Worm (Caenorhabditis elegans) whole organism, late embryonic: ENCODE results near the gene mex-1.

ENCODE experiments used
- C08G9.2 ChIP-seq: sonication (generic microtip); optimal IDR thresholded peaks from 2 replicates; lab custom pipeline; 2016; ENCODE audit warnings: mild to moderate bottlenecking, missing genetic modification characterization, moderate library complexity, missing compliant biosample characterization
- C38D4.7 ChIP-seq: fragments of 200-800 bp; sonication (Bioruptor generic); optimal IDR thresholded peaks from 2 replicates; lab custom pipeline; 2018; ENCODE audit warnings: mild to moderate bottlenecking, missing genetic modification characterization, moderate library complexity, missing compliant biosample characterization
- K02D7.2 ChIP-seq: sonication (generic microtip); optimal IDR thresholded peaks from 2 replicates; lab custom pipeline; 2017; ENCODE audit warnings: mild to moderate bottlenecking, missing genetic modification characterization, missing compliant biosample characterization
- K09A11.1 ChIP-seq: sonication (generic microtip); optimal IDR thresholded peaks from 2 replicates; lab custom pipeline; 2017; ENCODE audit warnings: antibody characterized with exemption, mild to moderate bottlenecking, missing genetic modification characterization, missing compliant biosample characterization; ENCODE audit not compliant: insufficient read depth
- T23F11.4 ChIP-seq: fragments of 200-800 bp; sonication (Bioruptor generic); optimal IDR thresholded peaks from 2 replicates; lab custom pipeline; 2018; ENCODE audit warnings: mild to moderate bottlenecking, missing genetic modification characterization, missing compliant biosample characterization
- ceh-14 ChIP-seq: sonication (generic microtip); optimal IDR thresholded peaks from 2 replicates; lab custom pipeline; 2016; ENCODE audit warnings: missing genotype, missing genetic modification characterization, missing compliant biosample characterization
- ceh-18 ChIP-seq: sonication (generic microtip); optimal IDR thresholded peaks from 2 replicates; lab custom pipeline; 2016; ENCODE audit warnings: missing genetic modification characterization, missing compliant biosample characterization
- ceh-22 ChIP-seq: sonication (generic microtip); optimal IDR thresholded peaks from 2 replicates; lab custom pipeline; 2017; ENCODE audit warnings: missing biosample characterization, missing genetic modification characterization
- ceh-24 ChIP-seq: sonication (generic microtip); optimal IDR thresholded peaks from 2 replicates; lab custom pipeline; 2016; ENCODE audit warnings: mild to moderate bottlenecking, missing genetic modification characterization, missing compliant biosample characterization
- ceh-31 ChIP-seq: sonication (generic microtip); optimal IDR thresholded peaks from 2 replicates; lab custom pipeline; 2016; ENCODE audit warnings: missing genetic modification characterization, missing compliant biosample characterization
- ceh-45 ChIP-seq: fragments of 200-800 bp; sonication (Bioruptor generic); IDR thresholded peaks from 2 replicates; pipeline ENCODE4 v1.3.6; 2022; ENCODE audit warnings: missing genetic modification reagents, missing genetic modification characterization, missing compliant biosample characterization
- ceh-48 ChIP-seq: sonication (generic microtip); optimal IDR thresholded peaks from 2 replicates; lab custom pipeline; 2016; ENCODE audit warnings: missing genetic modification characterization, inconsistent platforms, missing compliant biosample characterization
- ceh-6 ChIP-seq: fragments of 200-800 bp; sonication (Bioruptor generic); optimal IDR thresholded peaks from 2 replicates; lab custom pipeline; 2018; ENCODE audit warnings: mild to moderate bottlenecking, missing genetic modification characterization, missing compliant biosample characterization
- ceh-9 ChIP-seq: sonication (generic microtip); optimal IDR thresholded peaks from 2 replicates; lab custom pipeline; 2016; ENCODE audit warnings: mild to moderate bottlenecking, missing genetic modification characterization, inconsistent platforms, missing compliant biosample characterization
- che-1 ChIP-seq: sonication (generic microtip); optimal IDR thresholded peaks from 2 replicates; lab custom pipeline; 2016; ENCODE audit warnings: mild to moderate bottlenecking, missing genetic modification characterization, missing compliant biosample characterization
- dve-1 ChIP-seq: sonication (generic microtip); optimal IDR thresholded peaks from 2 replicates; lab custom pipeline; 2017; ENCODE audit warnings: antibody characterized with exemption, mild to moderate bottlenecking, missing genetic modification characterization, missing compliant biosample characterization
- elt-4 ChIP-seq: sonication (generic microtip); optimal IDR thresholded peaks from 2 replicates; lab custom pipeline; 2016; ENCODE audit warnings: missing genetic modification characterization, missing compliant biosample characterization
- ets-4 ChIP-seq: sonication (generic microtip); optimal IDR thresholded peaks from 2 replicates; lab custom pipeline; 2016; ENCODE audit warnings: missing genetic modification characterization, missing compliant biosample characterization
- eyg-1 ChIP-seq: sonication (generic microtip); optimal IDR thresholded peaks from 2 replicates; lab custom pipeline; 2016; ENCODE audit warnings: missing genotype, missing genetic modification characterization, missing compliant biosample characterization
- fkh-10 ChIP-seq: fragments of 150-350 bp; optimal IDR thresholded peaks from 2 replicates; lab custom pipeline; 2014; ENCODE audit warnings: missing biosample characterization, missing genetic modification reagents, missing genetic modification characterization
- fkh-6 ChIP-seq: sonication (generic microtip); optimal IDR thresholded peaks from 2 replicates; lab custom pipeline; 2016; ENCODE audit warnings: missing genetic modification characterization, missing compliant biosample characterization
- gmeb-2 ChIP-seq: sonication (generic microtip); optimal IDR thresholded peaks from 2 replicates; lab custom pipeline; 2016; ENCODE audit warnings: missing genetic modification characterization, inconsistent platforms, missing compliant biosample characterization
- hlh-15 ChIP-seq: sonication (generic microtip); optimal IDR thresholded peaks from 2 replicates; lab custom pipeline; 2016; ENCODE audit warnings: missing genetic modification characterization, missing compliant biosample characterization
- hlh-30 ChIP-seq: sonication (generic microtip); optimal IDR thresholded peaks from 2 replicates; lab custom pipeline; 2017; ENCODE audit warnings: antibody characterized with exemption, missing genetic modification characterization, missing compliant biosample characterization; ENCODE audit not compliant: insufficient read depth
- madf-2 ChIP-seq: sonication (generic microtip); optimal IDR thresholded peaks from 2 replicates; lab custom pipeline; 2017; ENCODE audit warnings: missing genetic modification characterization, missing compliant biosample characterization
- nhr-11 ChIP-seq: fragments of 150-350 bp; optimal IDR thresholded peaks from 2 replicates; lab custom pipeline; 2014; ENCODE audit warnings: missing biosample characterization, missing genetic modification characterization
- nhr-232 ChIP-seq: sonication (generic microtip); optimal IDR thresholded peaks from 2 replicates; lab custom pipeline; 2016; ENCODE audit warnings: missing genetic modification characterization, missing compliant biosample characterization
- pat-9 ChIP-seq: fragments of 200-800 bp; sonication (Bioruptor generic); optimal IDR thresholded peaks from 2 replicates; lab custom pipeline; 2018; ENCODE audit warnings: mild to moderate bottlenecking, missing genetic modification characterization, moderate library complexity, missing compliant biosample characterization
- pax-1 ChIP-seq: fragments of 150-350 bp; optimal IDR thresholded peaks from 2 replicates; lab custom pipeline; 2014; ENCODE audit warnings: missing biosample characterization, missing genetic modification characterization
- pha-4 ChIP-seq: fragments of 150-350 bp; optimal IDR thresholded peaks from 2 replicates; lab custom pipeline; 2018; ENCODE audit warnings: missing biosample characterization, missing genetic modification reagents, missing genetic modification characterization
- pqm-1 ChIP-seq: sonication (generic microtip); optimal IDR thresholded peaks from 2 replicates; lab custom pipeline; 2016; ENCODE audit warnings: missing genetic modification characterization, missing compliant biosample characterization
- rnt-1 ChIP-seq: sonication (generic microtip); optimal IDR thresholded peaks from 2 replicates; lab custom pipeline; 2016; ENCODE audit warnings: missing genetic modification characterization, missing compliant biosample characterization
- sdc-2 ChIP-seq: sonication (generic microtip); optimal IDR thresholded peaks from 2 replicates; lab custom pipeline; 2016; ENCODE audit warnings: missing genotype, missing genetic modification characterization, missing compliant biosample characterization
- syd-9 ChIP-seq: sonication (generic microtip); optimal IDR thresholded peaks from 2 replicates; lab custom pipeline; 2016; ENCODE audit warnings: mild to moderate bottlenecking, missing genetic modification characterization, moderate library complexity, missing compliant biosample characterization
- tbx-2 ChIP-seq: sonication (generic microtip); optimal IDR thresholded peaks from 2 replicates; lab custom pipeline; 2016; ENCODE audit warnings: missing genetic modification characterization, missing compliant biosample characterization
- tbx-7 ChIP-seq: sonication (generic microtip); optimal IDR thresholded peaks from 2 replicates; lab custom pipeline; 2016; ENCODE audit warnings: missing genotype, missing genetic modification characterization, missing compliant biosample characterization
- ttx-3 ChIP-seq: sonication (generic microtip); optimal IDR thresholded peaks from 2 replicates; lab custom pipeline; 2016; ENCODE audit warnings: missing genetic modification reagents, missing genetic modification characterization, missing compliant biosample characterization
- unc-3 ChIP-seq, 2 experiments: fragments of 200-800 bp in 1 of 2; sonication (Bioruptor generic) in 1 of 2; sonication (generic microtip) in 1 of 2; conservative IDR thresholded peaks in 1 of 2; optimal IDR thresholded peaks in 1 of 2; 2 replicates each; pipeline versions ENCODE4 v1.3.6 to Lab custom; 2016 to 2022; ENCODE audit warnings: missing compliant biosample characterization in 2 of 2, missing genetic modification characterization in 2 of 2, missing genetic modification reagents in 1 of 2
- unc-55 ChIP-seq: sonication (generic microtip); optimal IDR thresholded peaks from 2 replicates; lab custom pipeline; 2017; ENCODE audit warnings: missing biosample characterization, missing genetic modification reagents, missing genetic modification characterization
- unc-86 ChIP-seq: sonication (generic microtip); optimal IDR thresholded peaks from 2 replicates; lab custom pipeline; 2016; ENCODE audit warnings: missing genetic modification characterization, missing compliant biosample characterization
- zip-5 ChIP-seq: sonication (generic microtip); optimal IDR thresholded peaks from 2 replicates; lab custom pipeline; 2016; ENCODE audit warnings: missing genetic modification characterization, missing compliant biosample characterization
- ztf-16 ChIP-seq: sonication (generic microtip); optimal IDR thresholded peaks from 2 replicates; lab custom pipeline; 2017; ENCODE audit warnings: missing genetic modification characterization, missing compliant biosample characterization

The mex-1 gene

ce11 chrII:11928752-11929151, 39.7 kb upstream of the mex-1 start:
- TF ChIP-seq unc-55 (GFP tag; lab: Kevin White, UChicago) = no peak
- no peak for TF ChIP-seq K09A11.1 (tag; lab: Kevin White, UChicago)
- TF ChIP-seq fkh-6 (tag; lab: Kevin White, UChicago) = no peak
- TF ChIP-seq hlh-15 (tag; lab: Kevin White, UChicago) = no peak
- no peak for TF ChIP-seq nhr-11 (tag; lab: Kevin White, UChicago)
- TF ChIP-seq T23F11.4 (GFP tag; lab: Kevin White, UChicago) = no peak
- TF ChIP-seq madf-2 (tag; lab: Kevin White, UChicago) = no peak
- TF ChIP-seq ets-4 = no peak
- TF ChIP-seq tbx-7 (tag; lab: Kevin White, UChicago) = no peak
- no peak for TF ChIP-seq ceh-45
- no peak for TF ChIP-seq ceh-22
- TF ChIP-seq ceh-24 (tag; lab: Kevin White, UChicago) = no peak
- no peak for TF ChIP-seq dve-1 (tag; lab: Kevin White, UChicago)
- no peak for TF ChIP-seq nhr-232 (tag; lab: Kevin White, UChicago)
- TF ChIP-seq ceh-6 (GFP tag; lab: Kevin White, UChicago) = no peak

DNA sequence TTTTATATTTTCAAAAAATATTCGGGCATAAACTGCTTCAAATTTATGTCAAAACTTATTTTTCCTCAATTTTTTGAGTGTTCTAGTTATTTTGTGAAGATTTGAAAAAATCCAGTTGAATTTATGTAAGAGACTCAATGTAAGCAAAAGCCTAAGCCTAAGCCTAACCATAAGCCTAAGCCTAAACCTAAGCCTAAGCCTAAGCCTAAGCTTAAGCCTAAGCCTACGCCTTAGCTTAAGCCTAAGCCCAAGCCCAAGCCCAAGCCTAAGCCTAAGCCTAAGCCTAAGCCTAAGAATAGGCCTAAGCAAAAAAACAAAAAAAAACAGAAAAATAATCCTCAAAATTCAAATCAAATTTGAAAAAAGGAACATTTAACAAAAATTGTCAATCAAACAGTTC, 38.3 kb upstream of the mex-1 start:
- TF ChIP-seq pqm-1 (no peak), dve-1 (tag; lab: Kevin White, UChicago) (peak; percentile 56)

DNA sequence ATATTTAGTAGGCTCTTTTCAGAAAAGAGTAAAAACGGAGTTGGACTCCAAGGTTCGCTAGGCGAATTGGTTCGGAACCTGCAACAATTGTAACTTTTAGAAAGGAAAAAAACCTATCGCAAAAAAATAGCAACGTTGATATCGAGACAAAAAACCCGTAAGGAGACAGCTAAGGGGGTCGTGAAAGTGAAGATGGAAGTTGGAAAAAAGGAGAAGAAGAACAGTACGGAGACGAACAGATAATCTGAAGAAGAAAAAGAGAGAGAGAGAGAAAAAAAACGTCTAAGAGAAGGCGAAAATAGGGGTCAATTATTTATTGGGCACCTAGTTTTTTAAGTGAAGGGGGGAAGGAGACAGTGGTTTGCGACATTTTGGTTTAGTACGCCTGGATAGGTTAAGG, 33.2 kb upstream of the mex-1 start, which contains the start of gene lin-29:
TSS of gene lin-29 (minus strand) at position 78 of the 400 bp plus-strand sequence.
- no peak for TF ChIP-seq unc-86 (tag; lab: Kevin White, UChicago)
- no peak for TF ChIP-seq eyg-1 (tag; lab: Kevin White, UChicago)
- no peak for TF ChIP-seq sdc-2 (tag; lab: Kevin White, UChicago)
- no peak for TF ChIP-seq syd-9 (tag; lab: Kevin White, UChicago)
- TF ChIP-seq pqm-1 = no peak
- TF ChIP-seq gmeb-2 (tag; lab: Kevin White, UChicago) = no peak
- TF ChIP-seq elt-4 (tag; lab: Kevin White, UChicago) = no peak

- TF ChIP-seq zip-5 (no peak), ceh-9 (no peak), madf-2 (tag; lab: Kevin White, UChicago) (no peak), ceh-6 (GFP tag; lab: Kevin White, UChicago) (no peak), ttx-3 (tag; lab: Kevin White, UChicago) (no peak), C38D4.7 (GFP tag; lab: Kevin White, UChicago) (no peak), fkh-10 (GFP tag; lab: Kevin White, UChicago) (no peak), ceh-18 (no peak), pha-4 (tag; lab: Kevin White, UChicago) (no peak), elt-4 (tag; lab: Kevin White, UChicago) (no peak), K02D7.2 (tag; lab: Kevin White, UChicago) (no peak), tbx-7 (tag; lab: Kevin White, UChicago) (no peak), che-1 (tag; lab: Kevin White, UChicago) (no peak), pqm-1 (no peak), ceh-48 (no peak), ceh-31 (tag; lab: Kevin White, UChicago) (no peak), K09A11.1 (tag; lab: Kevin White, UChicago) (no peak), ceh-22 (no peak), ets-4 (no peak)
- TF ChIP-seq, all 69 proteins: peak for 0
Measured at ce11 chrII:11936393-11936792, 32.0 kb upstream of the mex-1 start.

DNA sequence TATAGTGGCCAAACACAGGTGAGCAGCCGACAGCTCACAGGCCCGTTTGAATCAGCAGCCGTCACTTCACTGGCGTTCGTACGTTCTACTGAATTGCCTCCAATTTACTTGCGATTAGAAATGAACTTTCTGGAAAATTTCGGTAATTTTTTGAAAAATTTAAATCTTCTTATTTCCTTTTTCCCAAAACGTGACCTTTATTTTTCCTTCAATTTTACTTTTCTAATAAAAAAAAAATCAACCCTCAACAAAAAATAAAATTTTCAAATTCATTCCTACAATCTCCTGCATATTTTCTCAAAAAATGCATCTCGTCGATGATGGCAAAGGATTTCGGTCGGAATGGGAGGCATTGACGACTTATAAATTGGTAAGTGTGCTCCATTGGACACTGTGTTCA, 20.0 kb upstream of the mex-1 start, which contains the start of gene W03C9.8:
TSS of gene W03C9.8 (plus strand) at position 301 of the 400 bp plus-strand sequence.
- TF ChIP-seq ceh-48 (no peak), C08G9.2 (tag; lab: Kevin White, UChicago) (no peak), ceh-14 (tag; lab: Kevin White, UChicago) (no peak), syd-9 (tag; lab: Kevin White, UChicago) (no peak), tbx-2 (no peak), ceh-31 (tag; lab: Kevin White, UChicago) (no peak), ceh-22 (no peak), hlh-30 (tag; lab: Kevin White, UChicago) (no peak), ztf-16 (tag; lab: Kevin White, UChicago) (no peak), pat-9 (tag; lab: Kevin White, UChicago) (no peak), rnt-1 (no peak), T23F11.4 (GFP tag; lab: Kevin White, UChicago) (no peak), pax-1 (tag; lab: Kevin White, UChicago) (no peak), unc-3 (GFP tag; conservative IDR thresholded peaks at IDR 0.05; lab: Robert Waterston, UW) (no peak), unc-3 (tag; optimal IDR thresholded peaks at IDR 0.05; lab: Kevin White, UChicago) (no peak)
